Worm (Caenorhabditis elegans): ENCODE measurements around the gene W03G11.3.

The W03G11.3 gene

ce11 chrX:12106004-12106403 is 2.4 kb upstream of the W03G11.3 start (continued):
- TF ChIP-seq nhr-43 (tag; optimal IDR thresholded peaks at IDR 0.05; ENCODE audit: poor library complexity, severe bottlenecking): peak; percentile 85
- TF ChIP-seq sea-2 (GFP tag; optimal IDR thresholded peaks at IDR 0.05): peak; percentile 81
- no peak for TF ChIP-seq mdl-1 (tag; optimal IDR thresholded peaks at IDR 0.05)
- TF ChIP-seq eor-1 (tag; optimal IDR thresholded peaks at IDR 0.05): no peak
- peak; percentile 17 for TF ChIP-seq unc-62 (GFP tag; optimal IDR thresholded peaks at IDR 0.05)
- no peak for TF ChIP-seq skn-1 (tag; optimal IDR thresholded peaks at IDR 0.05)

ce11 chrX:12105458-12105857 is 1.8 kb upstream of the W03G11.3 start:
- TF ChIP-seq unc-39 (tag; optimal IDR thresholded peaks at IDR 0.05) (no peak), nhr-77 (tag; optimal IDR thresholded peaks at IDR 0.05) (no peak), ceh-82 (tag; optimal IDR thresholded peaks at IDR 0.05) (no peak), pqm-1 (tag; optimal IDR thresholded peaks at IDR 0.05) (no peak)

DNA sequence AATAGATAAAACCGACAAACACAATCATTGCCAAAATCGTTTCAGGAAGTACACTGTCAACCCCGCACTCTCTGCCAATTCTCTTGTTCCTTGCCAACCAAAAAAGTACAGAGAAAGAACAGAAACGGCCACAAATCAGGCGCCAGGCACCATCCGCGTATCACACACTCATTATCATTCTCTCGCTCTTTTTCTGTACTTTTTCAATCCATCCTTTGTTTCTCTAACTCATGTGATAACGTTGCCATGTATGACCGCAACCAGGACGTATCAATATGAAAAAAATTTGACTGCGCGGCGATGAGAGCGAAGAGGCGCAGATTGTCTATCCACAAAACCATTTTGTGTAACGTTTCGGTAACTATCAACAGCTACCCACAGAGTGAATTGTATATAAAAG is 1.0 kb upstream of the W03G11.3 start, which contains the start of gene col-181:
TSS of gene col-181 (plus strand) at position 301 of the 400 bp plus-strand sequence.
- no peak for TF ChIP-seq skn-1 (tag; optimal IDR thresholded peaks at IDR 0.05)
- no peak for TF ChIP-seq ceh-28 (tag; optimal IDR thresholded peaks at IDR 0.05)
- no peak for TF ChIP-seq elt-1 (tag; optimal IDR thresholded peaks at IDR 0.05)
- TF ChIP-seq elt-2 (tag; optimal IDR thresholded peaks at IDR 0.05): no peak
- no peak for TF ChIP-seq mdl-1 (tag; optimal IDR thresholded peaks at IDR 0.05)
- TF ChIP-seq hmg-11 (tag; optimal IDR thresholded peaks at IDR 0.05): no peak

ce11 chrX:12097995-12098394 is 5.6 kb downstream of the W03G11.3 start:
- TF ChIP-seq nhr-43 (tag; optimal IDR thresholded peaks at IDR 0.05; ENCODE audit: poor library complexity, severe bottlenecking) (no peak), ceh-82 (tag; optimal IDR thresholded peaks at IDR 0.05) (no peak), elt-1 (tag; optimal IDR thresholded peaks at IDR 0.05) (no peak), fkh-10 (GFP tag; optimal IDR thresholded peaks at IDR 0.05) (no peak), egl-27 (tag; optimal IDR thresholded peaks at IDR 0.05) (no peak), skn-1 (tag; optimal IDR thresholded peaks at IDR 0.05) (no peak), ceh-16 (tag; optimal IDR thresholded peaks at IDR 0.05) (no peak)

- TF ChIP-seq pqm-1 (tag; optimal IDR thresholded peaks at IDR 0.05) (peak; percentile 11), hmg-11 (tag; optimal IDR thresholded peaks at IDR 0.05) (no peak)
These were observed 8.4 kb downstream of the W03G11.3 start for ce11 chrX:12095200-12095599.

DNA sequence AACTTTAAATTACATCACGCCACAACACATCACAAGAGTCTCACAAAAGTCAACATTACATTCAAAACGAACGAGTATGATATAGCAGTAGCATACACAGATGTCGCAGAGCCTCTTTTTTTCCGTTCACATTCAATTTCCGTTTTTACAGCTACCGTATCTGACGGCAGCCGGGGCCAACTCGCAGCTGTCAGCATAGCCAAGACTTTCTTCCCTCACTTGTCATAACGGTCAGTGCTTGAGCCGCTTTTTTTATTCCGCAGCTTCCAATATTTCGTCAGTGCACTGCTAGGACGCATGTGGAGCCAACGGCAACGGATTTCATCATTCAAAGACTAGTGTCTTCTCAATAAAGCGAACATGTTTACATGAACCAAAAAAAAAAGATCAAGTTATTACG is 9.6 kb downstream of the W03G11.3 start:
- no peak for TF ChIP-seq nhr-25 (tag; optimal IDR thresholded peaks at IDR 0.05)
- TF ChIP-seq mml-1 (tag; optimal IDR thresholded peaks at IDR 0.05): no peak
- no peak for TF ChIP-seq ceh-16 (tag; optimal IDR thresholded peaks at IDR 0.05)

DNA sequence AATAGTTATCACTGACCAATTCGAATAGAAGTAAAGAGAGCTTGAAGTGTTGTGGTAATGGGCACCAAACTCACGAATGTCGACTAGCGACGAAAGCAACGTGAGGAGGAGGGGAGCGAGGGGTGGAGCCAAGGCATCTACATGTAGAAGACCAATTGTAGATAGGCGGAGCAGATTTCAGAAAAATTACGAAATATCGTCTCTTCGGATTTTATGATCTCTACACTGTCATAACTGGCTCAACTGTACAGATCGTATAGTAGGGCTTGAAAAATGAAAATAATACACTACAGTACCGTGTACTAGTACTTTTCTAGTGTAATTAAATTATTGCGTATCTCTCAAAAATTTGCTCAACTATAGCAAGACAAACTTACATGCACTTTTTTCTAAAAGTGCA is 10.6 kb downstream of the W03G11.3 start, which contains the start of gene W03G11.4:
TSS of gene W03G11.4 (minus strand) at position 101 of the 400 bp plus-strand sequence.
- TF ChIP-seq fkh-10 (GFP tag; optimal IDR thresholded peaks at IDR 0.05): no peak
- no peak for TF ChIP-seq mml-1 (tag; optimal IDR thresholded peaks at IDR 0.05)
- TF ChIP-seq fos-1 (tag; optimal IDR thresholded peaks at IDR 0.05): no peak
- no peak for TF ChIP-seq egl-5 (tag; optimal IDR thresholded peaks at IDR 0.05)
- TF ChIP-seq elt-1 (tag; optimal IDR thresholded peaks at IDR 0.05): no peak
- TF ChIP-seq pqm-1 (tag; optimal IDR thresholded peaks at IDR 0.05): no peak
- TF ChIP-seq ztf-11 (tag; optimal IDR thresholded peaks at IDR 0.05): no peak

DNA sequence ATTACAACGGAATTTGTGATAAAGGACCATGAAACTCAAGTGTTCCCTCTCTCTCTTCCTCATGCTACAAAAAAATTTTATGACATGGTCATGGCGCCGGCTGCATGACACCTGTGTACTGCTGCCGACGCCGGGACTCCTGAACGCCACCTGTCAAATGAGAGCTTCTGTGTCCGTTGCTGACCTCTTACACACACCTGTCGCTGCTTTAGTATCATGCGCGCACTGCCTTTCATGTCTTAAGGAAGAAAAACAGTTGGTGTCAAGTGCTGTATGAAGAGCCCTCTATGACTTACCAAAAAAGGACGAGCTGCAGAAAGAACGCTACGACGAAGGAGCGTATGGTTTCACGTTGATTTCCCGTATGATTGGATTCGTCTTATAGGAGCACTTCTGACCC is 11.0 kb downstream of the W03G11.3 start:
- no peak for TF ChIP-seq lsy-12 (tag; optimal IDR thresholded peaks at IDR 0.05)
- TF ChIP-seq egl-27 (tag; optimal IDR thresholded peaks at IDR 0.05): no peak
- TF ChIP-seq ceh-82 (tag; optimal IDR thresholded peaks at IDR 0.05): no peak
- TF ChIP-seq nhr-77 (tag; optimal IDR thresholded peaks at IDR 0.05): no peak
- TF ChIP-seq ceh-9 (tag; optimal IDR thresholded peaks at IDR 0.05): no peak
- no peak for TF ChIP-seq nhr-12 (tag; optimal IDR thresholded peaks at IDR 0.05)
- no peak for TF ChIP-seq aly-2 (tag; optimal IDR thresholded peaks at IDR 0.05)
- no peak for TF ChIP-seq ztf-4 (tag; optimal IDR thresholded peaks at IDR 0.05)
- TF ChIP-seq mml-1 (tag; optimal IDR thresholded peaks at IDR 0.05): no peak
